Fruit fly (Drosophila melanogaster) whole organism, embryonic: ENCODE measurements around the gene mthl1.

ENCODE experiments used
- BEAF-32 ChIP-seq: fragments of 200-800 bp; sonication (Bioruptor generic); optimal IDR thresholded peaks from 3 replicates; lab custom pipeline; 2017; ENCODE audit warnings: missing biosample characterization, missing genetic modification characterization, mild to moderate bottlenecking, moderate library complexity, missing genetic modification reagents
- Bgb ChIP-seq: fragments of 200-800 bp; sonication (Bioruptor generic); IDR thresholded peaks from 2 replicates; pipeline ENCODE4 v1.3.6; 2022; ENCODE audit warnings: missing biosample characterization, missing genetic modification characterization; ENCODE audit not compliant: partially characterized antibody
- CG10267 ChIP-seq: fragments of 200-800 bp; sonication (Bioruptor generic); optimal IDR thresholded peaks from 2 replicates; lab custom pipeline; 2018; ENCODE audit warnings: missing biosample characterization, mild to moderate bottlenecking, missing genetic modification characterization, moderate library complexity
- CG11560 ChIP-seq: fragments of 200-800 bp; sonication (Bioruptor generic); IDR thresholded peaks from 3 replicates; pipeline ENCODE4 v1.3.6; 2022; ENCODE audit warnings: missing biosample characterization, missing genetic modification characterization
- CG12155 ChIP-seq: fragments of 200-800 bp; sonication (Bioruptor generic); optimal IDR thresholded peaks from 3 replicates; lab custom pipeline; 2016; ENCODE audit warnings: missing biosample characterization, missing genetic modification characterization
- CG14710 ChIP-seq: fragments of 200-800 bp; sonication (Bioruptor generic); optimal IDR thresholded peaks from 3 replicates; lab custom pipeline; 2019; ENCODE audit warnings: missing biosample characterization, mild to moderate bottlenecking, missing genetic modification characterization, moderate library complexity
- CG14860 ChIP-seq: fragments of 200-800 bp; sonication (Bioruptor generic); IDR thresholded peaks from 3 replicates; pipeline ENCODE4 v1.3.6; 2022; ENCODE audit warnings: missing biosample characterization, missing genetic modification characterization; ENCODE audit not compliant: partially characterized antibody
- CG17361 ChIP-seq: fragments of 200-800 bp; sonication (Bioruptor generic); IDR thresholded peaks from 3 replicates; pipeline ENCODE4 v1.3.6; 2022; ENCODE audit warnings: missing biosample characterization, missing genetic modification characterization
- CG2129 ChIP-seq: fragments of 200-800 bp; sonication (Bioruptor generic); IDR thresholded peaks from 2 replicates; pipeline ENCODE4 v1.3.6; 2022; ENCODE audit warnings: missing biosample characterization, missing genetic modification characterization; ENCODE audit not compliant: partially characterized antibody
- CG2712 ChIP-seq: fragments of 200-800 bp; optimal IDR thresholded peaks from 3 replicates; lab custom pipeline; 2019; ENCODE audit warnings: missing biosample characterization, mild to moderate bottlenecking, missing genetic modification characterization, moderate library complexity
- CG30020 ChIP-seq: fragments of 200-800 bp; optimal IDR thresholded peaks from 2 replicates; lab custom pipeline; 2019; ENCODE audit warnings: missing biosample characterization, mild to moderate bottlenecking, missing genetic modification characterization, moderate library complexity
- CG32767 ChIP-seq: fragments of 200-800 bp; sonication (Bioruptor generic); IDR thresholded peaks from 2 replicates; pipeline ENCODE4 v1.3.6; 2022; ENCODE audit warnings: missing biosample characterization, missing genetic modification characterization
- CG3281 ChIP-seq: fragments of 200-800 bp; sonication (Bioruptor generic); optimal IDR thresholded peaks from 3 replicates; lab custom pipeline; 2017; ENCODE audit warnings: missing biosample characterization, mild to moderate bottlenecking, missing genetic modification characterization
- CG34224 ChIP-seq: fragments of 200-800 bp; sonication (Bioruptor generic); IDR thresholded peaks from 3 replicates; pipeline ENCODE4 v1.3.6; 2022; ENCODE audit warnings: missing biosample characterization, missing genetic modification characterization; ENCODE audit not compliant: partially characterized antibody
- CG6791 ChIP-seq: fragments of 200-800 bp; sonication (Bioruptor generic); IDR thresholded peaks from 3 replicates; pipeline ENCODE4 v1.3.6; 2022; ENCODE audit warnings: missing biosample characterization, missing genetic modification characterization; ENCODE audit not compliant: partially characterized antibody
- CG7963 ChIP-seq: fragments of 200-800 bp; sonication (Bioruptor generic); IDR thresholded peaks from 3 replicates; pipeline ENCODE4 v1.3.6; 2022; ENCODE audit warnings: missing biosample characterization, missing genetic modification characterization; ENCODE audit not compliant: partially characterized antibody
- CG8290 ChIP-seq, 3 experiments: fragments of 200-800 bp; sonication (Bioruptor generic); optimal IDR thresholded peaks; 2 replicates each; lab custom pipeline; 2016 to 2019; ENCODE audit warnings: missing biosample characterization in 3 of 3, missing genetic modification characterization in 3 of 3, mild to moderate bottlenecking in 2 of 3, moderate library complexity in 1 of 3
- CoRest ChIP-seq: fragments of 200-800 bp; sonication (Bioruptor generic); optimal IDR thresholded peaks from 3 replicates; lab custom pipeline; 2018; ENCODE audit warnings: missing biosample characterization, mild to moderate bottlenecking, missing genetic modification characterization, moderate library complexity
- Dll ChIP-seq: fragments of 200-800 bp; sonication (Bioruptor generic); IDR thresholded peaks from 4 replicates; pipeline ENCODE4 v1.3.6; 2022; ENCODE audit warnings: missing biosample characterization, missing genetic modification characterization; ENCODE audit not compliant: partially characterized antibody
- E2f1 ChIP-seq: fragments of 200-800 bp; sonication (Bioruptor generic); IDR thresholded peaks from 2 replicates; pipeline ENCODE4 v1.3.6; 2022; ENCODE audit warnings: missing biosample characterization, missing genetic modification characterization
- E2f2 ChIP-seq: fragments of 200-800 bp; sonication (Bioruptor generic); IDR thresholded peaks from 2 replicates; pipeline ENCODE4 v1.3.6; 2022; ENCODE audit warnings: missing biosample characterization, missing genetic modification characterization
- HLH3B ChIP-seq: fragments of 200-800 bp; sonication (Bioruptor generic); IDR thresholded peaks from 2 replicates; pipeline ENCODE4 v1.3.6; 2022; ENCODE audit warnings: missing biosample characterization, missing genetic modification characterization
- Hsf ChIP-seq: fragments of 200-800 bp; sonication (Bioruptor generic); optimal IDR thresholded peaks from 3 replicates; lab custom pipeline; 2016; ENCODE audit warnings: missing biosample characterization, missing genetic modification characterization
- Jarid2 ChIP-seq: fragments of 200-800 bp; sonication (Bioruptor generic); optimal IDR thresholded peaks from 3 replicates; lab custom pipeline; 2017; ENCODE audit warnings: mild to moderate bottlenecking, missing biosample characterization, missing genetic modification reagents, missing genetic modification characterization
- Med ChIP-seq: fragments of 200-800 bp; sonication (Bioruptor generic); peaks from one replicate; lab custom pipeline; 2016; ENCODE audit warnings: missing biosample characterization, missing genetic modification characterization, mild to moderate bottlenecking, inconsistent platforms, moderate library complexity
- Myb ChIP-seq: fragments of 200-800 bp; sonication (Bioruptor generic); optimal IDR thresholded peaks from 2 replicates; lab custom pipeline; 2016; ENCODE audit warnings: missing biosample characterization, missing genetic modification characterization
- Opbp ChIP-seq: fragments of 200-800 bp; sonication (Bioruptor generic); IDR thresholded peaks from 3 replicates; pipeline ENCODE4 v1.3.6; 2022; ENCODE audit warnings: missing biosample characterization, missing genetic modification characterization; ENCODE audit not compliant: partially characterized antibody
- Sry-δ ChIP-seq: fragments of 200-800 bp; sonication (Bioruptor generic); optimal IDR thresholded peaks from 2 replicates; lab custom pipeline; 2016; ENCODE audit warnings: missing biosample characterization, missing genetic modification characterization
- YL-1 ChIP-seq: fragments of 200-800 bp; sonication (Bioruptor generic); optimal IDR thresholded peaks from 3 replicates; lab custom pipeline; 2017; ENCODE audit warnings: missing biosample characterization, mild to moderate bottlenecking, missing genetic modification characterization
- ato ChIP-seq: fragments of 200-800 bp; sonication (Bioruptor generic); IDR thresholded peaks from 2 replicates; pipeline ENCODE4 v1.3.6; 2022; ENCODE audit warnings: missing biosample characterization, missing genetic modification characterization; ENCODE audit not compliant: partially characterized antibody
- bbx ChIP-seq: fragments of 200-800 bp; sonication (Bioruptor generic); IDR thresholded peaks from 2 replicates; pipeline ENCODE4 v1.3.6; 2022; ENCODE audit warnings: missing biosample characterization, missing genetic modification characterization; ENCODE audit not compliant: partially characterized antibody
- chinmo ChIP-seq: fragments of 200-800 bp; sonication (Bioruptor generic); IDR thresholded peaks from 4 replicates; pipeline ENCODE4 v1.3.6; 2022; ENCODE audit warnings: missing biosample characterization, missing genetic modification characterization; ENCODE audit not compliant: partially characterized antibody
- knrl ChIP-seq: fragments of 200-800 bp; sonication (Bioruptor generic); IDR thresholded peaks from 3 replicates; pipeline ENCODE4 v1.3.6; 2022; ENCODE audit warnings: missing biosample characterization, missing genetic modification characterization; ENCODE audit not compliant: partially characterized antibody
- lbe ChIP-seq: fragments of 200-800 bp; sonication (Bioruptor generic); optimal IDR thresholded peaks from 2 replicates; lab custom pipeline; 2016; ENCODE audit warnings: missing biosample characterization, mild to moderate bottlenecking, missing genetic modification characterization
- nmo ChIP-seq: fragments of 200-800 bp; sonication (Bioruptor generic); optimal IDR thresholded peaks from 2 replicates; lab custom pipeline; 2018; ENCODE audit warnings: missing biosample characterization, mild to moderate bottlenecking, missing genetic modification characterization, moderate library complexity
- phol ChIP-seq: fragments of 200-800 bp; sonication (Bioruptor generic); optimal IDR thresholded peaks from 3 replicates; lab custom pipeline; 2018; ENCODE audit warnings: missing biosample characterization, mild to moderate bottlenecking, missing genetic modification characterization, moderate library complexity
- row ChIP-seq: fragments of 200-800 bp; sonication (Bioruptor generic); IDR thresholded peaks from 3 replicates; pipeline ENCODE4 v1.3.6; 2022; ENCODE audit warnings: missing biosample characterization, missing genetic modification characterization
- scrt ChIP-seq: fragments of 200-800 bp; sonication (Bioruptor generic); optimal IDR thresholded peaks from 2 replicates; lab custom pipeline; 2018; ENCODE audit warnings: missing biosample characterization, mild to moderate bottlenecking, missing genetic modification characterization, moderate library complexity
- sens ChIP-seq: fragments of 200-800 bp; sonication (Bioruptor generic); peaks from one replicate; lab custom pipeline; 2016; ENCODE audit warnings: missing biosample characterization, missing genetic modification characterization
- sima ChIP-seq: fragments of 200-800 bp; sonication (Bioruptor generic); optimal IDR thresholded peaks from 2 replicates; lab custom pipeline; 2016; ENCODE audit warnings: missing biosample characterization, missing genetic modification characterization
- sna ChIP-seq: fragments of 200-800 bp; sonication (Bioruptor generic); IDR thresholded peaks from 2 replicates; pipeline ENCODE4 v1.3.6; 2022; ENCODE audit warnings: missing biosample characterization, missing genetic modification characterization; ENCODE audit not compliant: partially characterized antibody
- sr ChIP-seq: fragments of 200-800 bp; sonication (Bioruptor generic); IDR thresholded peaks from 3 replicates; pipeline ENCODE4 v1.3.6; 2022; ENCODE audit warnings: missing biosample characterization, missing genetic modification characterization
- stwl ChIP-seq: fragments of 200-800 bp; sonication (Bioruptor generic); optimal IDR thresholded peaks from 3 replicates; lab custom pipeline; 2018; ENCODE audit warnings: missing biosample characterization, mild to moderate bottlenecking, missing genetic modification characterization, moderate library complexity
- sug ChIP-seq: fragments of 200-800 bp; optimal IDR thresholded peaks from 2 replicates; lab custom pipeline; 2019; ENCODE audit warnings: missing biosample characterization, mild to moderate bottlenecking, missing genetic modification characterization, moderate library complexity
- trem ChIP-seq: fragments of 200-800 bp; optimal IDR thresholded peaks from 3 replicates; lab custom pipeline; 2019; ENCODE audit warnings: missing biosample characterization, mild to moderate bottlenecking, missing genetic modification characterization, moderate library complexity
- unc-4 ChIP-seq: fragments of 200-800 bp; sonication (Bioruptor generic); IDR thresholded peaks from 2 replicates; pipeline ENCODE4 v1.3.6; 2022; ENCODE audit warnings: missing biosample characterization, missing genetic modification characterization; ENCODE audit not compliant: partially characterized antibody
- zen2 ChIP-seq: fragments of 200-800 bp; sonication (Bioruptor generic); IDR thresholded peaks from 3 replicates; pipeline ENCODE4 v1.3.6; 2022; ENCODE audit warnings: missing biosample characterization, missing genetic modification characterization; ENCODE audit not compliant: partially characterized antibody

mthl1 gene

DNA sequence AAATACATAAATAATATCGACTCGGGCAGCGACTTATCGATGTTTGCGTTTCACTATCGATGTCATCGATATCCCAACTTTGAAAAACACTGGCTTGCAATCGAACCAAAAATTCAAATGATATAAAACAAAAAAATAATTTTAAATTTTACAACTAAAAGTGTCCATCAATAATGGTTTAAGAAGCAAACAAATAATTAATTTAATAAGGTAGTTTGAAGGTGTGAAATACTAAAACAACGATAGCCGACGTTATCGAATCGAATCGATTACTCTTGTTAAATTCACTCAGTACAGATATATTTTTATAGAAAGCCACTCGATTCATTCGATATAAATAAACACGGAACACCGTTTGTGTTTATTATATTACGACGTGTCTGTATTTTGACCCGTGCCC lies 47.4 kb upstream of the mthl1 start, which contains the start of the genes SMC3 and Ubc7 (continued):
- TF ChIP-seq chinmo (GFP tag; lab: Robert Waterston, UW), result peak; percentile 94; the same call in 3 of the 4 replicates
- peak; percentile 53 for TF ChIP-seq CG8290 (GFP tag; optimal IDR thresholded peaks at IDR 0.05; lab: Kevin White, UChicago)
- no peak for TF ChIP-seq CG8290 (tag; optimal IDR thresholded peaks at IDR 0.05; lab: Kevin White, UChicago)
- peak; percentile 88 for TF ChIP-seq Bgb (GFP tag; lab: Robert Waterston, UW)
- TF ChIP-seq sna (GFP tag; lab: Robert Waterston, UW), result peak; percentile 92
- peak; percentile 97 for TF ChIP-seq CG11560 (tag; lab: Robert Waterston, UW)
- TF ChIP-seq sima (GFP tag; lab: Kevin White, UChicago), result no peak
- peak; percentile 56 for TF ChIP-seq YL-1 (GFP tag; lab: Kevin White, UChicago)
- TF ChIP-seq ato (GFP tag; lab: Robert Waterston, UW), result peak; percentile 87
- no peak for TF ChIP-seq Hsf (GFP tag; lab: Kevin White, UChicago)
- TF ChIP-seq E2f1 (GFP tag; lab: Robert Waterston, UW), result no peak
- peak; percentile 85 for TF ChIP-seq BEAF-32 (GFP tag; lab: Kevin White, UChicago)
- no peak for TF ChIP-seq CG3281
- peak; percentile 86 for TF ChIP-seq CG7963 (GFP tag; lab: Robert Waterston, UW)
- peak; percentile 79 for TF ChIP-seq sens (GFP tag; lab: Kevin White, UChicago)
- peak; percentile 86; the same call in 2 of the 3 replicates for TF ChIP-seq knrl (GFP tag; lab: Robert Waterston, UW)
- TF ChIP-seq lbe (GFP tag; lab: Kevin White, UChicago), result peak; percentile 33
- TF ChIP-seq CG12155 (GFP tag; lab: Kevin White, UChicago), result peak; percentile 29
- peak; percentile 78 for TF ChIP-seq stwl (tag; lab: Kevin White, UChicago)
- peak; percentile 11 for TF ChIP-seq CoRest (tag; lab: Kevin White, UChicago)
- TF ChIP-seq CG34224 (GFP tag; lab: Robert Waterston, UW), result peak; percentile 95
- no peak for TF ChIP-seq HLH3B (GFP tag; lab: Robert Waterston, UW)
- TF ChIP-seq CG2712, result peak; percentile 26
- no peak for TF ChIP-seq CG32767
- peak; percentile 89 for TF ChIP-seq unc-4
- TF ChIP-seq CG2129, result peak; percentile 74
- TF ChIP-seq CG10267 (tag; lab: Kevin White, UChicago), result peak; percentile 38
- no peak for TF ChIP-seq Jarid2 (GFP tag; lab: Kevin White, UChicago)
- no peak for TF ChIP-seq scrt
- peak; percentile 79 for TF ChIP-seq CG14710 (tag; lab: Kevin White, UChicago)
- TF ChIP-seq sug (tag; lab: Kevin White, UChicago), result peak; percentile 27
- TF ChIP-seq bbx (GFP tag; lab: Robert Waterston, UW), result peak; percentile 81
- TF ChIP-seq Med (GFP tag; lab: Kevin White, UChicago), result peak; percentile 70
- TF ChIP-seq Opbp (GFP tag; lab: Robert Waterston, UW), result peak; percentile 69; the same call in 1 of the 3 replicates
- peak; percentile 98 for TF ChIP-seq CG14860 (GFP tag; lab: Robert Waterston, UW)
- TF ChIP-seq zen2 (GFP tag; lab: Robert Waterston, UW), result peak; percentile 89
- TF ChIP-seq Dll (GFP tag; lab: Robert Waterston, UW), result peak; percentile 94
- TF ChIP-seq CG30020 (tag; lab: Kevin White, UChicago), result peak; percentile 49
- peak; percentile 27; the same call in 1 of the 3 replicates for TF ChIP-seq CG17361
- peak; percentile 61 for TF ChIP-seq Sry-δ (GFP tag; lab: Kevin White, UChicago)
- TF ChIP-seq row (GFP tag; lab: Robert Waterston, UW), result 0 out of 3 replicates have a peak, but pooled peaks have one; percentile 17
- TF ChIP-seq CG6791 (GFP tag; lab: Robert Waterston, UW), result peak; percentile 88; the same call in 2 of the 3 replicates
- peak; percentile 5 for TF ChIP-seq Myb (GFP tag; lab: Kevin White, UChicago)
- peak; percentile 16 for TF ChIP-seq nmo (GFP tag; lab: Kevin White, UChicago)
- no peak for TF ChIP-seq sr (GFP tag; lab: Robert Waterston, UW)
- peak; percentile 2 for TF ChIP-seq phol
- peak; percentile 45 for TF ChIP-seq trem
- peak; percentile 29; the same call in 1 of the 2 replicates for TF ChIP-seq E2f2
